Fruit fly (Drosophila melanogaster): Measurements from ENCODE around the gene Gmppb.

- TF ChIP-seq spab (GFP tag; optimal IDR thresholded peaks at IDR 0.05), result no peak
- TF ChIP-seq lz (GFP tag; optimal IDR thresholded peaks at IDR 0.05), result no peak
- TF ChIP-seq CG6854 (GFP tag; optimal IDR thresholded peaks at IDR 0.05), result no peak
- no peak for TF ChIP-seq CG6792 (GFP tag; optimal IDR thresholded peaks at IDR 0.05)
- no peak for TF ChIP-seq CG8632 (GFP tag; optimal IDR thresholded peaks at IDR 0.05)
- TF ChIP-seq Sox102F (GFP tag; optimal IDR thresholded peaks at IDR 0.05), result no peak
- no peak for TF ChIP-seq CG11762 (GFP tag; optimal IDR thresholded peaks at IDR 0.05; ENCODE audit: insufficient read depth)
- TF ChIP-seq Lpt (GFP tag; optimal IDR thresholded peaks at IDR 0.05), result no peak
- no peak for TF ChIP-seq pdm3 (GFP tag; optimal IDR thresholded peaks at IDR 0.05)
- no peak for TF ChIP-seq dac (GFP tag; optimal IDR thresholded peaks at IDR 0.05)
- TF ChIP-seq CG16779 (tag; optimal IDR thresholded peaks at IDR 0.05), result no peak
- TF ChIP-seq CG11294 (GFP tag; IDR thresholded peaks at IDR 0.05), result no peak
- no peak for TF ChIP-seq Hr38 (GFP tag; optimal IDR thresholded peaks at IDR 0.05)
These were observed 22.4 kb downstream of the Gmppb start for dm6 chr3R:4833636-4834035.
